Worm (Caenorhabditis elegans) whole organism, L3 larva: ENCODE results near the gene sel-10.

Experiments used
- R02D3.7 ChIP-seq: fragments of 150-350 bp; optimal IDR thresholded peaks from 2 replicates; lab custom pipeline; 2014; ENCODE audit warnings: missing biosample characterization, missing genetic modification characterization
- ZK546.5 ChIP-seq: sonication (generic microtip); optimal IDR thresholded peaks from 2 replicates; lab custom pipeline; 2017; ENCODE audit warnings: missing biosample characterization, missing genetic modification characterization
- ama-1 ChIP-seq: fragments of 150-350 bp; optimal IDR thresholded peaks from 2 replicates; lab custom pipeline; 2018
- ceh-28 ChIP-seq: fragments of 150-350 bp; optimal IDR thresholded peaks from 2 replicates; lab custom pipeline; 2014; ENCODE audit warnings: missing biosample characterization, missing genetic modification reagents, missing genetic modification characterization
- ceh-9 ChIP-seq: sonication (generic microtip); optimal IDR thresholded peaks from 2 replicates; lab custom pipeline; 2018; ENCODE audit warnings: missing biosample characterization, missing genetic modification characterization
- daf-12 ChIP-seq: fragments of 150-350 bp; optimal IDR thresholded peaks from 2 replicates; lab custom pipeline; 2014; ENCODE audit warnings: missing biosample characterization, missing genetic modification reagents, missing genetic modification characterization
- egl-27 ChIP-seq: sonication (generic microtip); optimal IDR thresholded peaks from 4 replicates; lab custom pipeline; 2017; ENCODE audit warnings: missing biosample characterization, missing genetic modification reagents, missing genetic modification characterization
- egl-5 ChIP-seq: fragments of 150-350 bp; optimal IDR thresholded peaks from 2 replicates; lab custom pipeline; 2017; ENCODE audit warnings: missing biosample characterization, missing genetic modification reagents, missing genetic modification characterization, inconsistent platforms
- elt-1 ChIP-seq: fragments of 150-350 bp; optimal IDR thresholded peaks from 2 replicates; lab custom pipeline; 2014; ENCODE audit warnings: missing biosample characterization, missing genetic modification characterization
- elt-2 ChIP-seq: sonication (generic microtip); optimal IDR thresholded peaks from 2 replicates; lab custom pipeline; 2016; ENCODE audit warnings: missing genetic modification reagents, mild to moderate bottlenecking, missing genetic modification characterization, missing compliant biosample characterization
- elt-3 ChIP-seq, 3 experiments: fragments of 150-350 bp in 1 of 3; sonication (generic microtip) in 2 of 3; optimal IDR thresholded peaks; 2 replicates in 2 of 3; 4 replicates in 1 of 3; lab custom pipeline; 2014 to 2017; ENCODE audit warnings: missing biosample characterization in 3 of 3, missing genetic modification characterization in 3 of 3
- eor-1 ChIP-seq, 2 experiments: fragments of 150-350 bp; optimal IDR thresholded peaks; 2 replicates each; lab custom pipeline; 2014 to 2018; ENCODE audit warnings: missing biosample characterization in 2 of 2, missing genetic modification characterization in 2 of 2
- fkh-10 ChIP-seq: sonication (generic microtip); optimal IDR thresholded peaks from 2 replicates; lab custom pipeline; 2017; ENCODE audit warnings: missing biosample characterization, missing genetic modification reagents, missing genetic modification characterization
- fkh-2 ChIP-seq: fragments of 150-350 bp; optimal IDR thresholded peaks from 2 replicates; lab custom pipeline; 2014; ENCODE audit warnings: missing biosample characterization, missing genetic modification reagents, missing genetic modification characterization
- fos-1 ChIP-seq: fragments of 150-350 bp; optimal IDR thresholded peaks from 2 replicates; lab custom pipeline; 2014; ENCODE audit warnings: missing biosample characterization, missing genetic modification characterization
- hmg-11 ChIP-seq: sonication (generic microtip); optimal IDR thresholded peaks from 2 replicates; lab custom pipeline; 2016; ENCODE audit warnings: missing genetic modification characterization, missing compliant biosample characterization
- jun-1 ChIP-seq: fragments of 150-350 bp; optimal IDR thresholded peaks from 2 replicates; lab custom pipeline; 2014; ENCODE audit warnings: missing biosample characterization, missing genetic modification reagents, missing genetic modification characterization
- lsy-12 ChIP-seq: sonication (generic microtip); optimal IDR thresholded peaks from 2 replicates; lab custom pipeline; 2016; ENCODE audit warnings: mild to moderate bottlenecking, missing genetic modification characterization, missing compliant biosample characterization
- mdl-1 ChIP-seq: fragments of 150-350 bp; optimal IDR thresholded peaks from 2 replicates; lab custom pipeline; 2014; ENCODE audit warnings: missing biosample characterization, missing genetic modification characterization
- nfya-1 ChIP-seq: sonication (generic microtip); optimal IDR thresholded peaks from 2 replicates; lab custom pipeline; 2017; ENCODE audit warnings: missing genetic modification characterization, mild to moderate bottlenecking, missing compliant biosample characterization, antibody characterized with exemption, moderate library complexity; ENCODE audit not compliant: insufficient read depth
- nhr-11 ChIP-seq: fragments of 150-350 bp; optimal IDR thresholded peaks from 2 replicates; lab custom pipeline; 2014; ENCODE audit warnings: missing biosample characterization, missing genetic modification characterization
- nhr-12 ChIP-seq: fragments of 150-350 bp; optimal IDR thresholded peaks from 2 replicates; lab custom pipeline; 2014; ENCODE audit warnings: missing biosample characterization, missing genetic modification characterization
- nhr-23 ChIP-seq: fragments of 150-350 bp; optimal IDR thresholded peaks from 2 replicates; lab custom pipeline; 2014; ENCODE audit warnings: missing biosample characterization, missing genetic modification reagents, missing genetic modification characterization
- nhr-237 ChIP-seq: fragments of 150-350 bp; optimal IDR thresholded peaks from 2 replicates; lab custom pipeline; 2014; ENCODE audit warnings: missing biosample characterization, missing genetic modification characterization
- nhr-25 ChIP-seq: sonication (generic microtip); optimal IDR thresholded peaks from 2 replicates; lab custom pipeline; 2017; ENCODE audit warnings: missing biosample characterization, missing genetic modification characterization
- nhr-28 ChIP-seq: fragments of 150-350 bp; optimal IDR thresholded peaks from 2 replicates; lab custom pipeline; 2014; ENCODE audit warnings: missing biosample characterization, missing genetic modification characterization
- nhr-43 ChIP-seq: sonication (generic microtip); optimal IDR thresholded peaks from 2 replicates; lab custom pipeline; 2016; ENCODE audit warnings: mild to moderate bottlenecking, missing genetic modification characterization, missing compliant biosample characterization; ENCODE audit not compliant: poor library complexity, severe bottlenecking
- nhr-67 ChIP-seq: fragments of 150-350 bp; optimal IDR thresholded peaks from 2 replicates; lab custom pipeline; 2014; ENCODE audit warnings: missing biosample characterization, missing genetic modification characterization
- nhr-76 ChIP-seq: fragments of 150-350 bp; sonication (generic microtip); optimal IDR thresholded peaks from 5 replicates; lab custom pipeline; 2014; ENCODE audit warnings: missing biosample characterization, missing genetic modification characterization
- nhr-77 ChIP-seq: fragments of 150-350 bp; optimal IDR thresholded peaks from 2 replicates; lab custom pipeline; 2014; ENCODE audit warnings: missing biosample characterization, missing genetic modification characterization
- pha-4 ChIP-seq: fragments of 150-350 bp; optimal IDR thresholded peaks from 2 replicates; lab custom pipeline; 2014; ENCODE audit warnings: missing biosample characterization, missing genetic modification reagents, missing genetic modification characterization
- pqm-1 ChIP-seq: fragments of 150-350 bp; optimal IDR thresholded peaks from 2 replicates; lab custom pipeline; 2017; ENCODE audit warnings: missing biosample characterization, missing genetic modification characterization, inconsistent platforms
- skn-1 ChIP-seq: fragments of 150-350 bp; optimal IDR thresholded peaks from 2 replicates; lab custom pipeline; 2014; ENCODE audit warnings: missing biosample characterization, missing genetic modification characterization
- snpc-4 ChIP-seq: fragments of 150-350 bp; optimal IDR thresholded peaks from 2 replicates; lab custom pipeline; 2014; ENCODE audit warnings: missing biosample characterization, missing genetic modification characterization
- tbx-2 ChIP-seq: sonication (generic microtip); optimal IDR thresholded peaks from 2 replicates; lab custom pipeline; 2016; ENCODE audit warnings: mild to moderate bottlenecking, missing genetic modification characterization, missing compliant biosample characterization
- unc-39 ChIP-seq: sonication (generic microtip); optimal IDR thresholded peaks from 4 replicates; lab custom pipeline; 2017; ENCODE audit warnings: missing biosample characterization, missing genetic modification characterization
- unc-62 ChIP-seq: fragments of 150-350 bp; sonication (generic microtip); optimal IDR thresholded peaks from 4 replicates; lab custom pipeline; 2014; ENCODE audit warnings: missing biosample characterization, missing genetic modification reagents, missing genetic modification characterization
- ztf-11 ChIP-seq: fragments of 150-350 bp; optimal IDR thresholded peaks from 2 replicates; lab custom pipeline; 2014; ENCODE audit warnings: missing biosample characterization, missing genetic modification characterization
- ztf-4 ChIP-seq: fragments of 150-350 bp; optimal IDR thresholded peaks from 2 replicates; lab custom pipeline; 2014; ENCODE audit warnings: missing biosample characterization, missing genetic modification characterization

sel-10 gene

ce11 chrV:13812931-13813330 lies 6.2 kb upstream of the sel-10 start, which contains the start of gene ceh-24:
ceh-24 (plus strand) TSS chrV:13813231.
- TF ChIP-seq hmg-11 (tag; lab: Kevin White, UChicago) = no peak
- no peak for TF ChIP-seq R02D3.7 (tag; lab: Kevin White, UChicago)
- TF ChIP-seq ztf-11 (tag; lab: Kevin White, UChicago) = no peak
- no peak for TF ChIP-seq elt-1
- TF ChIP-seq ZK546.5 (tag; lab: Kevin White, UChicago) = no peak
- no peak for TF ChIP-seq lsy-12 (tag; lab: Kevin White, UChicago)
- TF ChIP-seq nfya-1 = no peak
- TF ChIP-seq fkh-10 (GFP tag; lab: Kevin White, UChicago) = no peak
- no peak for TF ChIP-seq unc-39 (tag; lab: Kevin White, UChicago)
- TF ChIP-seq elt-3 (tag; optimal IDR thresholded peaks at IDR 0.05; lab: Kevin White, UChicago) = no peak
- TF ChIP-seq ceh-9 (tag; lab: Kevin White, UChicago) = no peak
- TF ChIP-seq mdl-1 (tag; lab: Kevin White, UChicago) = no peak
- no peak for TF ChIP-seq nhr-67 (tag; lab: Kevin White, UChicago)
- no peak for TF ChIP-seq eor-1 (tag; optimal IDR thresholded peaks at IDR 0.05; lab: Kevin White, UChicago)
- no peak for TF ChIP-seq nhr-25 (tag; lab: Kevin White, UChicago)
- TF ChIP-seq nhr-28 (tag; lab: Kevin White, UChicago) = no peak
- no peak for TF ChIP-seq egl-27 (tag; lab: Kevin White, UChicago)
- TF ChIP-seq ceh-28 (tag; lab: Kevin White, UChicago) = no peak
- no peak for TF ChIP-seq nhr-76 (tag; lab: Kevin White, UChicago)

- no peak for TF ChIP-seq nhr-11 (tag; lab: Kevin White, UChicago)
- no peak for TF ChIP-seq egl-27 (tag; lab: Kevin White, UChicago)
- no peak for TF ChIP-seq unc-62
- no peak for TF ChIP-seq ceh-28 (tag; lab: Kevin White, UChicago)
- TF ChIP-seq nhr-25 (tag; lab: Kevin White, UChicago) = no peak
- no peak for TF ChIP-seq nhr-43
- TF ChIP-seq eor-1 (tag; optimal IDR thresholded peaks at IDR 0.05; lab: Kevin White, UChicago) = no peak
- TF ChIP-seq nhr-28 (tag; lab: Kevin White, UChicago) = no peak
- TF ChIP-seq unc-39 (tag; lab: Kevin White, UChicago) = no peak
- no peak for TF ChIP-seq lsy-12 (tag; lab: Kevin White, UChicago)
- no peak for TF ChIP-seq ztf-4 (tag; lab: Kevin White, UChicago)
- TF ChIP-seq nhr-23 = no peak
- TF ChIP-seq ama-1 (lab: Kevin White, UChicago) = no peak
- no peak for TF ChIP-seq daf-12 (tag; lab: Kevin White, UChicago)
- TF ChIP-seq tbx-2 = no peak
- TF ChIP-seq fkh-2 = no peak
- no peak for TF ChIP-seq R02D3.7 (tag; lab: Kevin White, UChicago)
- TF ChIP-seq snpc-4 (tag; lab: Kevin White, UChicago) = no peak
- TF ChIP-seq ZK546.5 (tag; lab: Kevin White, UChicago) = no peak
- TF ChIP-seq nfya-1 = no peak
Measured at ce11 chrV:13816877-13817276, 2.3 kb upstream of the sel-10 start, which contains the start of gene F55B12.2. F55B12.2 (minus strand) TSS chrV:13816977.

ce11 chrV:13822752-13823151 lies 3.6 kb downstream of the sel-10 start, which contains the start of gene hpo-31:
hpo-31 (plus strand) TSS chrV:13823052.
- TF ChIP-seq ceh-9 (tag; lab: Kevin White, UChicago) = no peak
- TF ChIP-seq nhr-77 (tag; lab: Kevin White, UChicago) = no peak
- TF ChIP-seq nhr-67 (tag; lab: Kevin White, UChicago) = no peak
- TF ChIP-seq ceh-28 (tag; lab: Kevin White, UChicago) = no peak
- no peak for TF ChIP-seq nhr-76 (tag; lab: Kevin White, UChicago)
- TF ChIP-seq fkh-2 = no peak
- TF ChIP-seq pqm-1 (tag; lab: Kevin White, UChicago) = no peak
- TF ChIP-seq nhr-11 (tag; lab: Kevin White, UChicago) = no peak
- TF ChIP-seq fos-1 = no peak
- TF ChIP-seq, all 47 proteins: peak for 0

- TF ChIP-seq pha-4 (tag; lab: Kevin White, UChicago) = no peak
- TF ChIP-seq jun-1 (tag; lab: Kevin White, UChicago) = no peak
- no peak for TF ChIP-seq R02D3.7 (tag; lab: Kevin White, UChicago)
- TF ChIP-seq hmg-11 (tag; lab: Kevin White, UChicago) = no peak
- no peak for TF ChIP-seq elt-2 (tag; lab: Kevin White, UChicago)
- no peak for TF ChIP-seq nhr-67 (tag; lab: Kevin White, UChicago)
- no peak for TF ChIP-seq ceh-9 (tag; lab: Kevin White, UChicago)
- no peak for TF ChIP-seq elt-3 (tag; optimal IDR thresholded peaks at IDR 0.05; lab: Kevin White, UChicago)
- no peak for TF ChIP-seq nhr-77 (tag; lab: Kevin White, UChicago)
- no peak for TF ChIP-seq skn-1 (tag; lab: Kevin White, UChicago)
- no peak for TF ChIP-seq unc-39 (tag; lab: Kevin White, UChicago)
- TF ChIP-seq nhr-237 = no peak
- no peak for TF ChIP-seq nhr-11 (tag; lab: Kevin White, UChicago)
- no peak for TF ChIP-seq nhr-12 (tag; lab: Kevin White, UChicago)
- TF ChIP-seq egl-5 = no peak
Measured at ce11 chrV:13827920-13828319, 8.8 kb downstream of the sel-10 start, which contains the start of gene nrf-5. nrf-5 (plus strand) TSS chrV:13828267.
